Worm (Caenorhabditis elegans) whole organism, L4 larva: ENCODE results near the gene T20B12.4.

Experiments
- F26F4.8 ChIP-seq: fragments of 200-800 bp; sonication (Bioruptor generic); conservative IDR thresholded peaks from 2 replicates; pipeline ENCODE4 v1.3.6; 2022; ENCODE audit warnings: missing genetic modification characterization, missing compliant biosample characterization
- F44E2.7 ChIP-seq: fragments of 200-800 bp; sonication (Bioruptor generic); IDR thresholded peaks from 2 replicates; pipeline ENCODE4 v2.1.2; 2022; ENCODE audit warnings: missing genetic modification characterization, missing compliant biosample characterization
- Y5F2A.4 ChIP-seq: fragments of 200-800 bp; sonication (Bioruptor generic); optimal IDR thresholded peaks from 2 replicates; lab custom pipeline; 2018; ENCODE audit warnings: mild to moderate bottlenecking, missing genetic modification characterization, missing compliant biosample characterization
- ZK546.5 ChIP-seq, 2 experiments: sonication (generic microtip); optimal IDR thresholded peaks; 2 replicates each; lab custom pipeline; 2017; ENCODE audit warnings: missing biosample characterization in 2 of 2, missing genetic modification characterization in 2 of 2
- aha-1 ChIP-seq: fragments of 150-350 bp; peaks from one replicate; lab custom pipeline; 2014; ENCODE audit warnings: missing biosample characterization, missing genetic modification characterization
- ceh-28 ChIP-seq: fragments of 150-350 bp; optimal IDR thresholded peaks from 2 replicates; lab custom pipeline; 2014; ENCODE audit warnings: missing biosample characterization, missing genetic modification reagents, missing genetic modification characterization
- cey-2 ChIP-seq: sonication (generic microtip); optimal IDR thresholded peaks from 3 replicates; lab custom pipeline; 2017; ENCODE audit warnings: missing genetic modification characterization, mild to moderate bottlenecking, missing compliant biosample characterization, antibody characterized with exemption, borderline replicate concordance; ENCODE audit not compliant: insufficient read depth
- ctbp-1 ChIP-seq: fragments of 200-800 bp; sonication (Bioruptor generic); IDR thresholded peaks from 2 replicates; pipeline ENCODE4 v1.3.6; 2022; ENCODE audit warnings: missing genetic modification reagents, missing genetic modification characterization, missing compliant biosample characterization
- daf-12 ChIP-seq: fragments of 150-350 bp; optimal IDR thresholded peaks from 2 replicates; lab custom pipeline; 2014; ENCODE audit warnings: missing biosample characterization, missing genetic modification reagents, missing genetic modification characterization
- daf-8 ChIP-seq: fragments of 200-800 bp; sonication (Bioruptor generic); IDR thresholded peaks from 2 replicates; pipeline ENCODE4 v1.3.6; 2022; ENCODE audit warnings: missing genetic modification characterization, missing compliant biosample characterization
- dmd-8 ChIP-seq: fragments of 200-800 bp; sonication (Bioruptor generic); IDR thresholded peaks from 2 replicates; pipeline ENCODE4 v1.3.6; 2022; ENCODE audit warnings: missing genetic modification characterization, missing compliant biosample characterization
- dmd-9 ChIP-seq: fragments of 200-800 bp; sonication (Bioruptor generic); IDR thresholded peaks from 2 replicates; pipeline ENCODE4 v1.3.6; 2022; ENCODE audit warnings: missing genetic modification reagents, missing genetic modification characterization, missing compliant biosample characterization
- dpl-1 ChIP-seq: fragments of 150-350 bp; optimal IDR thresholded peaks from 2 replicates; lab custom pipeline; 2014; ENCODE audit warnings: missing biosample characterization, missing genetic modification reagents, missing genetic modification characterization
- duxl-1 ChIP-seq: sonication (generic microtip); optimal IDR thresholded peaks from 2 replicates; lab custom pipeline; 2016; ENCODE audit warnings: mild to moderate bottlenecking, missing genetic modification characterization, moderate library complexity, missing compliant biosample characterization; ENCODE audit not compliant: poor library complexity
- hif-1 ChIP-seq, 2 experiments: sonication (generic microtip); optimal IDR thresholded peaks; 2 replicates each; lab custom pipeline; 2016 to 2017; ENCODE audit warnings: missing compliant biosample characterization in 2 of 2, missing genetic modification characterization in 2 of 2, missing genetic modification reagents in 2 of 2, missing genotype in 2 of 2, mild to moderate bottlenecking in 1 of 2
- hlh-30 ChIP-seq: sonication (generic microtip); optimal IDR thresholded peaks from 2 replicates; lab custom pipeline; 2017; ENCODE audit warnings: antibody characterized with exemption, mild to moderate bottlenecking, missing genetic modification characterization, missing compliant biosample characterization; ENCODE audit not compliant: insufficient read depth
- hmg-1.1 ChIP-seq: fragments of 200-800 bp; sonication (Bioruptor generic); IDR thresholded peaks from 2 replicates; pipeline ENCODE4 v1.3.6; 2022; ENCODE audit warnings: missing genetic modification reagents, missing genetic modification characterization, missing compliant biosample characterization
- lim-7 ChIP-seq: fragments of 200-800 bp; sonication (Bioruptor generic); IDR thresholded peaks from 2 replicates; pipeline ENCODE4 v1.3.6; 2022; ENCODE audit warnings: missing genetic modification characterization, missing compliant biosample characterization
- lin-13 ChIP-seq: fragments of 150-350 bp; optimal IDR thresholded peaks from 2 replicates; lab custom pipeline; 2014; ENCODE audit warnings: missing biosample characterization, missing genetic modification reagents, missing genetic modification characterization
- lin-39 ChIP-seq: fragments of 150-350 bp; optimal IDR thresholded peaks from 2 replicates; lab custom pipeline; 2014; ENCODE audit warnings: missing biosample characterization, missing genetic modification reagents, missing genetic modification characterization
- madf-5 ChIP-seq, 2 experiments: fragments of 200-800 bp; sonication (Bioruptor generic); IDR thresholded peaks; 2 replicates each; pipeline ENCODE4 v1.3.6; 2022; ENCODE audit warnings: missing compliant biosample characterization in 2 of 2, missing genetic modification characterization in 2 of 2
- mxl-3 ChIP-seq: fragments of 200-800 bp; sonication (Bioruptor generic); optimal IDR thresholded peaks from 2 replicates; lab custom pipeline; 2018; ENCODE audit warnings: mild to moderate bottlenecking, missing genetic modification characterization, missing compliant biosample characterization
- nhr-10 ChIP-seq: fragments of 150-350 bp; optimal IDR thresholded peaks from 2 replicates; lab custom pipeline; 2014; ENCODE audit warnings: missing biosample characterization, missing genetic modification characterization
- nhr-102 ChIP-seq: sonication (generic microtip); optimal IDR thresholded peaks from 2 replicates; lab custom pipeline; 2016; ENCODE audit warnings: mild to moderate bottlenecking, missing genetic modification characterization, moderate library complexity, missing compliant biosample characterization
- nhr-11 ChIP-seq: fragments of 150-350 bp; optimal IDR thresholded peaks from 2 replicates; lab custom pipeline; 2014; ENCODE audit warnings: missing biosample characterization, missing genetic modification characterization
- nhr-237 ChIP-seq: sonication (generic microtip); optimal IDR thresholded peaks from 2 replicates; lab custom pipeline; 2017; ENCODE audit warnings: missing biosample characterization, missing genetic modification characterization
- nhr-25 ChIP-seq: sonication (generic microtip); optimal IDR thresholded peaks from 2 replicates; lab custom pipeline; 2017; ENCODE audit warnings: missing genetic modification characterization, mild to moderate bottlenecking, missing compliant biosample characterization, antibody characterized with exemption, moderate library complexity, borderline replicate concordance; ENCODE audit not compliant: insufficient read depth
- nhr-42 ChIP-seq: fragments of 200-800 bp; sonication (Bioruptor generic); IDR thresholded peaks from 2 replicates; pipeline ENCODE4 v1.3.6; 2022; ENCODE audit warnings: missing genetic modification characterization, missing compliant biosample characterization
- nhr-6 ChIP-seq: fragments of 150-350 bp; optimal IDR thresholded peaks from 2 replicates; lab custom pipeline; 2014; ENCODE audit warnings: missing biosample characterization, missing genetic modification characterization
- nhr-76 ChIP-seq: fragments of 150-350 bp; optimal IDR thresholded peaks from 2 replicates; lab custom pipeline; 2014; ENCODE audit warnings: missing biosample characterization, missing genetic modification characterization
- nhr-77 ChIP-seq: fragments of 150-350 bp; optimal IDR thresholded peaks from 2 replicates; lab custom pipeline; 2014; ENCODE audit warnings: missing biosample characterization, missing genetic modification characterization
- php-3 ChIP-seq: fragments of 200-800 bp; sonication (Bioruptor generic); IDR thresholded peaks from 2 replicates; pipeline ENCODE4 v1.3.6; 2022; ENCODE audit warnings: missing genetic modification reagents, missing genetic modification characterization, missing compliant biosample characterization
- rbr-2 ChIP-seq: sonication (generic microtip); optimal IDR thresholded peaks from 2 replicates; lab custom pipeline; 2016; ENCODE audit warnings: missing genotype, missing genetic modification characterization, missing compliant biosample characterization
- saeg-2 ChIP-seq: fragments of 200-800 bp; sonication (Bioruptor generic); IDR thresholded peaks from 2 replicates; pipeline ENCODE4 v1.3.6; 2022; ENCODE audit warnings: missing genetic modification reagents, missing genetic modification characterization, missing compliant biosample characterization
- sdz-12 ChIP-seq: fragments of 200-800 bp; sonication (Bioruptor generic); optimal IDR thresholded peaks from 2 replicates; lab custom pipeline; 2018; ENCODE audit warnings: mild to moderate bottlenecking, missing genetic modification characterization, missing compliant biosample characterization
- snpc-4 ChIP-seq: fragments of 150-350 bp; optimal IDR thresholded peaks from 2 replicates; lab custom pipeline; 2014; ENCODE audit warnings: missing biosample characterization, missing genetic modification characterization
- spr-1 ChIP-seq: sonication (generic microtip); optimal IDR thresholded peaks from 2 replicates; lab custom pipeline; 2016; ENCODE audit warnings: mild to moderate bottlenecking, missing genetic modification characterization, missing compliant biosample characterization
- tag-97 ChIP-seq: fragments of 200-800 bp; sonication (Bioruptor generic); IDR thresholded peaks from 2 replicates; pipeline ENCODE4 v1.3.6; 2022; ENCODE audit warnings: missing genetic modification characterization, missing compliant biosample characterization
- tra-1 ChIP-seq: fragments of 200-800 bp; sonication (Bioruptor generic); IDR thresholded peaks from 2 replicates; pipeline ENCODE4 v1.3.6; 2022; ENCODE audit warnings: missing genetic modification reagents, missing genetic modification characterization, missing compliant biosample characterization
- unc-130 ChIP-seq: sonication (generic microtip); optimal IDR thresholded peaks from 2 replicates; lab custom pipeline; 2016; ENCODE audit warnings: missing genetic modification reagents, missing genetic modification characterization, missing compliant biosample characterization
- unc-62 ChIP-seq, 3 experiments: fragments of 150-350 bp in 1 of 3; sonication (generic microtip); optimal IDR thresholded peaks in 2 of 3; peaks in 1 of 3; 1 replicate in 1 of 3; 2 replicates in 2 of 3; lab custom pipeline; 2014 to 2017; ENCODE audit warnings: missing biosample characterization in 3 of 3, missing genetic modification characterization in 3 of 3, missing genetic modification reagents in 3 of 3, missing genotype in 1 of 3
- zfp-2 ChIP-seq: sonication (generic microtip); optimal IDR thresholded peaks from 2 replicates; lab custom pipeline; 2016; ENCODE audit warnings: mild to moderate bottlenecking, missing genetic modification characterization, missing compliant biosample characterization
- zfp-3 ChIP-seq: fragments of 200-800 bp; sonication (Bioruptor generic); conservative IDR thresholded peaks from 2 replicates; pipeline ENCODE4 v1.3.6; 2022; ENCODE audit warnings: missing genetic modification reagents, missing genetic modification characterization, missing compliant biosample characterization
- zip-11 ChIP-seq: fragments of 200-800 bp; sonication (Bioruptor generic); IDR thresholded peaks from 2 replicates; pipeline ENCODE4 v1.3.6; 2022; ENCODE audit warnings: missing genetic modification characterization, missing compliant biosample characterization

Gene T20B12.4

DNA sequence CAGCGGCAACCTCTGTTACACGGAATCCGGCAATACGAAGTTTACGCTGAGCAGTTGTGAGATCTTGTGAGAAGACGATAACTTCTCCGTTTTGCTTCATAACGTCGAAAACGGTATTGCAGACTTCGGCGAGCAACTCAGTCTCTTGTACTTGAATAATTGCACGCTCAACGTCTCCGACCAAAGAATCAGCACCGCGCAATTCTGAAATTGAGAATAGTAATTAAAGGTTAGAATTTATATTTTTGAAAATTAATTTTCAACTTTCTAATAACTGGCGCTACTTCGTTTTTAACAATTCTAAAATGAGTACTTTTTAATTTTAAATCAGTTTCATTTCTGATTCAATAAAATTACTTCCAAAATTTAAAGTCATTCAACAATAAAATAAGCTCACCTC lies 11.0 kb downstream of the T20B12.4 start:
- peak in 1 of 2 experiments; percentile 91 for TF ChIP-seq unc-62 (GFP tag; optimal IDR thresholded peaks at IDR 0.05 in 1 of 2; lab: Kevin White, UChicago)
- no peak for TF ChIP-seq unc-62 (tag; optimal IDR thresholded peaks at IDR 0.05; lab: Kevin White, UChicago)
- no peak for TF ChIP-seq dmd-9 (GFP tag; lab: Robert Waterston, UW)

ce11 chrIII:7378945-7379344 lies 11.4 kb downstream of the T20B12.4 start, which contains the start of gene T20B12.7:
TSS of gene T20B12.7 (minus strand) at chrIII:7379045.
- TF ChIP-seq lim-7 (GFP tag; lab: Robert Waterston, UW) (no peak), tag-97 (GFP tag; lab: Robert Waterston, UW) (no peak), nhr-10 (no peak), lin-39 (no peak), madf-5 (GFP tag; IDR thresholded peaks at IDR 0.05; lab: Robert Waterston, UW) (no peak)

ce11 chrIII:7380120-7380519 lies 12.6 kb downstream of the T20B12.4 start:
- TF ChIP-seq aha-1 (tag; lab: Kevin White, UChicago) (peak; percentile 91), ZK546.5 (tag; optimal IDR thresholded peaks at IDR 0.05; lab: Kevin White, UChicago) (no peak), rbr-2 (tag; lab: Kevin White, UChicago) (no peak)

DNA sequence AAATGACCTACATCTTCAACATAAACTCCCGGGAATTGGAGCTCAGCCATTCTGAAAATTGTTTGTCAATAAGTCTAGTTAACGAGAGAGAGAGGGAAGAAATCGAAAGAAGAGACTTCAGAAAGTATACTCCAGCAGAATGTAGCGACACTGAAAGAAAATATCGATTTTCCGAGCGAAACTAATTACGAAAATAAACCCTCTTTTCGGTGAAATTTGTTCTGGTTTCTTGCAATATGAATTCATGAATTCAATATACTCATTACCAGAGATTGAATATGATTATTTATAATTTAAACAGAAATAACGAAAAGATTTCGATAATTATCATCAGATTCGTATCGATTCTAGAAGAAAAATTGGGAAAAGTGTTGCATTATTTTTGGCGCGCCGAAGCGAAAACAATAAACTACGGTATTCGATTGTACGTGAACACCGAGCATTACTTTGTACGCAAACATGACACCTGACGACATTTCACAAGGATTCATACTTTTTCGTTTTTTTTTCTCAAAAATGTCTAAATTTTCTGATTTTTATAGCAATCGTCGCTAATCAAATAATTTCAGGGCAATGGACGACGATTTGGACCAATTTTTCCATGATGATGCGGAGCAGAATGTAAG lies 14.1 kb downstream of the T20B12.4 start, which contains the start of the genes hmg-4 and T20B12.3:
TSS of gene hmg-4 (minus strand) at position 51 of the 626 bp plus-strand sequence.
TSS of gene T20B12.3 (plus strand) at position 570 of the 626 bp plus-strand sequence.
- TF ChIP-seq unc-130 (peak; percentile 34), zfp-3 (no peak), lin-13 (GFP tag; lab: Kevin White, UChicago) (no peak), nhr-6 (tag; lab: Kevin White, UChicago) (no peak), nhr-102 (tag; lab: Kevin White, UChicago) (no peak), php-3 (no peak), nhr-25 (tag; lab: Kevin White, UChicago) (no peak), dmd-8 (no peak), nhr-77 (tag; lab: Kevin White, UChicago) (no peak), F44E2.7 (GFP tag; lab: Robert Waterston, UW) (no peak), zip-11 (GFP tag; lab: Robert Waterston, UW) (no peak), nhr-11 (tag; lab: Kevin White, UChicago) (no peak), cey-2 (tag; lab: Kevin White, UChicago) (no peak), unc-62 (GFP tag; optimal IDR thresholded peaks at IDR 0.05 in 1 of 2; lab: Kevin White, UChicago) (no peak), unc-62 (tag; optimal IDR thresholded peaks at IDR 0.05; lab: Kevin White, UChicago) (no peak), Y5F2A.4 (GFP tag; lab: Kevin White, UChicago) (no peak), spr-1 (no peak), nhr-10 (no peak), hmg-1.1 (GFP tag; lab: Robert Waterston, UW) (no peak), F26F4.8 (GFP tag; lab: Robert Waterston, UW) (no peak), tra-1 (no peak), nhr-76 (no peak), nhr-237 (no peak), hlh-30 (tag; lab: Kevin White, UChicago) (peak; percentile 51), dpl-1 (GFP tag; lab: Kevin White, UChicago) (peak; percentile 61), sdz-12 (GFP tag; lab: Kevin White, UChicago) (no peak), ctbp-1 (GFP tag; lab: Robert Waterston, UW) (no peak), snpc-4 (tag; lab: Kevin White, UChicago) (no peak), nhr-42 (GFP tag; lab: Robert Waterston, UW) (no peak), tag-97 (GFP tag; lab: Robert Waterston, UW) (no peak), duxl-1 (no peak), lin-39 (no peak), mxl-3 (GFP tag; lab: Kevin White, UChicago) (no peak), daf-12 (no peak), hif-1 (tag; optimal IDR thresholded peaks at IDR 0.05; lab: Kevin White, UChicago) (no peak), daf-8 (GFP tag; lab: Robert Waterston, UW) (no peak), saeg-2 (no peak), zfp-2 (tag; lab: Kevin White, UChicago) (no peak), ceh-28 (tag; lab: Kevin White, UChicago) (no peak)
